Fruit fly (Drosophila melanogaster) Kc167 (cell line): ENCODE results near the gene CG33688.

ENCODE experiments used
- Myc ChIP-seq: fragments of >200 bp; optimal IDR thresholded peaks from 2 replicates; lab custom pipeline; 2017; ENCODE audit warnings: missing external identifiers
- Sin3A ChIP-seq: fragments of >200 bp; optimal IDR thresholded peaks from 2 replicates; lab custom pipeline; 2018; ENCODE audit warnings: missing external identifiers
- h ChIP-seq: fragments of >200 bp; optimal IDR thresholded peaks from 3 replicates; lab custom pipeline; 2018; ENCODE audit warnings: missing external identifiers
- insv ChIP-seq: fragments of >200 bp; optimal IDR thresholded peaks from 3 replicates; lab custom pipeline; 2018; ENCODE audit warnings: missing external identifiers
- psq ChIP-seq: fragments of >200 bp; optimal IDR thresholded peaks from 2 replicates; lab custom pipeline; 2017; ENCODE audit warnings: missing external identifiers
- ttk ChIP-seq: sonication (Bioruptor generic); optimal IDR thresholded peaks from 2 replicates; lab custom pipeline; 2017; ENCODE audit warnings: missing external identifiers

The CG33688 gene

dm6 chr3L:16233850-16234494, 35.0 kb downstream of the CG33688 start:
- TF ChIP-seq h (lab: Kevin White, UChicago): no peak
- TF ChIP-seq ttk (lab: Kevin White, UChicago): no peak
- TF ChIP-seq psq (lab: Kevin White, UChicago): no peak
- no peak for TF ChIP-seq Myc
- TF ChIP-seq Sin3A (lab: Kevin White, UChicago): no peak
- no peak for TF ChIP-seq insv (lab: Kevin White, UChicago)

DNA sequence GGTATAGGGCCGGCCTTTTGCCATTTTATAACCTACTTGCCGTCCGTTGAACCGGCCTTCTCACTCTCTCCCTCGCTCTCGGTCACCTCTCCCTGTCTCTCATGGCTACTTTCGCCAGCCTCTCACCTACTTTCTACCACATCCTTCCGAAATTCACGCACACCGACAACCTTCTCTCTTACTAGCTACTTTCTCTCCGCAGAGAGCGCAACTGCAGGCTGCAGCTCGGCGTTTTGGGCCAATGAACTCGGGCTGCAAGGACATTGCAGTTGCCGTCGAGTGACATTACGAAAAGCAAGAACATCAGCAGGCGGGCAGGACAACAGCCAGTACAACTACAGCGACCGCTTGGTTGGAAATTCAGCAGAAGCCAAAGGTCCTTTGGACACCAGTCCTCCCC, 42.3 kb downstream of the CG33688 start:
- no peak for TF ChIP-seq ttk (lab: Kevin White, UChicago)
- TF ChIP-seq Myc: no peak
- TF ChIP-seq h (lab: Kevin White, UChicago): no peak
- TF ChIP-seq psq (lab: Kevin White, UChicago): no peak
- no peak for TF ChIP-seq insv (lab: Kevin White, UChicago)
